Worm (Caenorhabditis elegans) whole organism, L4 larva: ENCODE measurements around the gene C16B8.4.

Source experiments
- F10B5.3 ChIP-seq: sonication (generic microtip); optimal IDR thresholded peaks from 2 replicates; lab custom pipeline; 2016; ENCODE audit warnings: mild to moderate bottlenecking, missing genetic modification characterization, missing compliant biosample characterization
- F49E8.2 ChIP-seq: sonication (generic microtip); optimal IDR thresholded peaks from 2 replicates; lab custom pipeline; 2016; ENCODE audit warnings: missing compliant biosample characterization, mild to moderate bottlenecking, missing genetic modification characterization, borderline replicate concordance
- T20F7.1 ChIP-seq: fragments of 200-800 bp; sonication (Bioruptor generic); optimal IDR thresholded peaks from 2 replicates; lab custom pipeline; 2018; ENCODE audit warnings: mild to moderate bottlenecking, missing genetic modification characterization, missing compliant biosample characterization
- Y5F2A.4 ChIP-seq: fragments of 200-800 bp; sonication (Bioruptor generic); optimal IDR thresholded peaks from 2 replicates; lab custom pipeline; 2018; ENCODE audit warnings: mild to moderate bottlenecking, missing genetic modification characterization, missing compliant biosample characterization
- Y75B8A.6 ChIP-seq: fragments of 200-800 bp; sonication (Bioruptor generic); IDR thresholded peaks from 2 replicates; pipeline ENCODE4 v1.3.6; 2022; ENCODE audit warnings: missing genetic modification reagents, missing genetic modification characterization, missing compliant biosample characterization
- ZK337.2 ChIP-seq: fragments of 200-800 bp; sonication (Bioruptor generic); IDR thresholded peaks from 2 replicates; pipeline ENCODE4 v1.3.6; 2022; ENCODE audit warnings: missing genetic modification reagents, missing genetic modification characterization, missing compliant biosample characterization
- aha-1 ChIP-seq: fragments of 150-350 bp; peaks from one replicate; lab custom pipeline; 2014; ENCODE audit warnings: missing biosample characterization, missing genetic modification characterization
- ama-1 ChIP-seq: fragments of 150-350 bp; optimal IDR thresholded peaks from 2 replicates; lab custom pipeline; 2014; ENCODE audit warnings: inconsistent platforms, mixed read lengths
- attf-4 ChIP-seq: sonication (generic microtip); optimal IDR thresholded peaks from 3 replicates; lab custom pipeline; 2017; ENCODE audit warnings: missing biosample characterization, missing genetic modification characterization
- ceh-20 ChIP-seq: fragments of 200-800 bp; sonication (Bioruptor generic); IDR thresholded peaks from 2 replicates; pipeline ENCODE4 v1.3.6; 2022; ENCODE audit warnings: missing genetic modification reagents, missing genetic modification characterization, missing compliant biosample characterization
- ceh-62 ChIP-seq: sonication (generic microtip); optimal IDR thresholded peaks from 2 replicates; lab custom pipeline; 2017; ENCODE audit warnings: missing biosample characterization, missing genetic modification characterization
- ceh-82 ChIP-seq: sonication (generic microtip); optimal IDR thresholded peaks from 2 replicates; lab custom pipeline; 2017; ENCODE audit warnings: missing biosample characterization, missing genetic modification characterization
- daf-12 ChIP-seq: fragments of 150-350 bp; optimal IDR thresholded peaks from 2 replicates; lab custom pipeline; 2014; ENCODE audit warnings: missing biosample characterization, missing genetic modification reagents, missing genetic modification characterization
- daf-16 ChIP-seq, 3 experiments: sonication (generic microtip); optimal IDR thresholded peaks; 2 replicates each; lab custom pipeline; 2016 to 2017; ENCODE audit warnings: missing genetic modification characterization in 3 of 3, missing genetic modification reagents in 3 of 3, mild to moderate bottlenecking in 2 of 3, missing compliant biosample characterization in 2 of 3, missing biosample characterization in 1 of 3, moderate library complexity in 1 of 3
- dmd-6 ChIP-seq: fragments of 200-800 bp; sonication (Bioruptor generic); IDR thresholded peaks from 2 replicates; pipeline ENCODE4 v1.3.6; 2022; ENCODE audit warnings: missing genetic modification reagents, missing genetic modification characterization, missing compliant biosample characterization
- dmd-8 ChIP-seq: fragments of 200-800 bp; sonication (Bioruptor generic); IDR thresholded peaks from 2 replicates; pipeline ENCODE4 v1.3.6; 2022; ENCODE audit warnings: missing genetic modification characterization, missing compliant biosample characterization
- egl-27 ChIP-seq: sonication (generic microtip); optimal IDR thresholded peaks from 3 replicates; lab custom pipeline; 2017; ENCODE audit warnings: missing biosample characterization, missing genetic modification reagents, missing genetic modification characterization
- fkh-10 ChIP-seq: fragments of 150-350 bp; optimal IDR thresholded peaks from 2 replicates; lab custom pipeline; 2014; ENCODE audit warnings: missing biosample characterization, missing genetic modification reagents, missing genetic modification characterization
- hif-1 ChIP-seq, 2 experiments: sonication (generic microtip); optimal IDR thresholded peaks; 2 replicates each; lab custom pipeline; 2016 to 2017; ENCODE audit warnings: missing compliant biosample characterization in 2 of 2, missing genetic modification characterization in 2 of 2, missing genetic modification reagents in 2 of 2, missing genotype in 2 of 2, mild to moderate bottlenecking in 1 of 2
- hlh-30 ChIP-seq: sonication (generic microtip); optimal IDR thresholded peaks from 2 replicates; lab custom pipeline; 2017; ENCODE audit warnings: antibody characterized with exemption, mild to moderate bottlenecking, missing genetic modification characterization, missing compliant biosample characterization; ENCODE audit not compliant: insufficient read depth
- hmg-1.1 ChIP-seq: fragments of 200-800 bp; sonication (Bioruptor generic); IDR thresholded peaks from 2 replicates; pipeline ENCODE4 v1.3.6; 2022; ENCODE audit warnings: missing genetic modification reagents, missing genetic modification characterization, missing compliant biosample characterization
- jun-1 ChIP-seq: fragments of 150-350 bp; optimal IDR thresholded peaks from 2 replicates; lab custom pipeline; 2014; ENCODE audit warnings: missing biosample characterization, missing genetic modification reagents, missing genetic modification characterization
- lin-13 ChIP-seq: fragments of 150-350 bp; optimal IDR thresholded peaks from 2 replicates; lab custom pipeline; 2014; ENCODE audit warnings: missing biosample characterization, missing genetic modification reagents, missing genetic modification characterization
- lin-15B ChIP-seq: fragments of 150-350 bp; sonication (generic microtip); optimal IDR thresholded peaks from 3 replicates; lab custom pipeline; 2014; ENCODE audit warnings: missing biosample characterization, missing genetic modification characterization
- madf-5 ChIP-seq, 2 experiments: fragments of 200-800 bp; sonication (Bioruptor generic); IDR thresholded peaks; 2 replicates each; pipeline ENCODE4 v1.3.6; 2022; ENCODE audit warnings: missing compliant biosample characterization in 2 of 2, missing genetic modification characterization in 2 of 2
- mdl-1 ChIP-seq, 2 experiments: fragments of 150-350 bp in 1 of 2; sonication (generic microtip) in 1 of 2; optimal IDR thresholded peaks; 2 replicates each; lab custom pipeline; 2014 to 2017; ENCODE audit warnings: missing biosample characterization in 2 of 2, missing genetic modification characterization in 2 of 2
- mes-2 ChIP-seq: sonication (generic microtip); optimal IDR thresholded peaks from 2 replicates; lab custom pipeline; 2016; ENCODE audit warnings: missing genotype, mild to moderate bottlenecking, missing genetic modification characterization, missing compliant biosample characterization; ENCODE audit not compliant: poor library complexity, severe bottlenecking
- mxl-3 ChIP-seq: fragments of 200-800 bp; sonication (Bioruptor generic); optimal IDR thresholded peaks from 2 replicates; lab custom pipeline; 2018; ENCODE audit warnings: mild to moderate bottlenecking, missing genetic modification characterization, missing compliant biosample characterization
- nhr-10 ChIP-seq: fragments of 150-350 bp; optimal IDR thresholded peaks from 2 replicates; lab custom pipeline; 2014; ENCODE audit warnings: missing biosample characterization, missing genetic modification characterization
- nhr-11 ChIP-seq: fragments of 150-350 bp; optimal IDR thresholded peaks from 2 replicates; lab custom pipeline; 2014; ENCODE audit warnings: missing biosample characterization, missing genetic modification characterization
- nhr-111 ChIP-seq: fragments of 200-800 bp; sonication (Bioruptor generic); optimal IDR thresholded peaks from 2 replicates; lab custom pipeline; 2018; ENCODE audit warnings: mild to moderate bottlenecking, missing genetic modification characterization, missing compliant biosample characterization
- nhr-25 ChIP-seq: sonication (generic microtip); optimal IDR thresholded peaks from 2 replicates; lab custom pipeline; 2017; ENCODE audit warnings: missing genetic modification characterization, mild to moderate bottlenecking, missing compliant biosample characterization, antibody characterized with exemption, moderate library complexity, borderline replicate concordance; ENCODE audit not compliant: insufficient read depth
- nhr-28 ChIP-seq: fragments of 150-350 bp; optimal IDR thresholded peaks from 2 replicates; lab custom pipeline; 2014; ENCODE audit warnings: missing biosample characterization, missing genetic modification characterization
- nhr-48 ChIP-seq: sonication (generic microtip); optimal IDR thresholded peaks from 2 replicates; lab custom pipeline; 2016; ENCODE audit warnings: mild to moderate bottlenecking, missing genetic modification characterization, missing compliant biosample characterization
- nhr-76 ChIP-seq: fragments of 150-350 bp; optimal IDR thresholded peaks from 2 replicates; lab custom pipeline; 2014; ENCODE audit warnings: missing biosample characterization, missing genetic modification characterization
- pha-4 ChIP-seq, 2 experiments: fragments of 150-350 bp in 1 of 2; fragments of 200-800 bp in 1 of 2; sonication (Bioruptor generic) in 1 of 2; IDR thresholded peaks in 1 of 2; optimal IDR thresholded peaks in 1 of 2; 2 replicates each; pipeline versions ENCODE4 v1.3.6 to Lab custom; 2014 to 2022; ENCODE audit warnings: missing genetic modification characterization in 2 of 2, missing genetic modification reagents in 2 of 2, missing biosample characterization in 1 of 2, missing compliant biosample characterization in 1 of 2
- php-3 ChIP-seq: fragments of 200-800 bp; sonication (Bioruptor generic); IDR thresholded peaks from 2 replicates; pipeline ENCODE4 v1.3.6; 2022; ENCODE audit warnings: missing genetic modification reagents, missing genetic modification characterization, missing compliant biosample characterization
- rbr-2 ChIP-seq: sonication (generic microtip); optimal IDR thresholded peaks from 2 replicates; lab custom pipeline; 2016; ENCODE audit warnings: missing genotype, missing genetic modification characterization, missing compliant biosample characterization
- saeg-2 ChIP-seq: fragments of 200-800 bp; sonication (Bioruptor generic); IDR thresholded peaks from 2 replicates; pipeline ENCODE4 v1.3.6; 2022; ENCODE audit warnings: missing genetic modification reagents, missing genetic modification characterization, missing compliant biosample characterization
- sdz-12 ChIP-seq: fragments of 200-800 bp; sonication (Bioruptor generic); optimal IDR thresholded peaks from 2 replicates; lab custom pipeline; 2018; ENCODE audit warnings: mild to moderate bottlenecking, missing genetic modification characterization, missing compliant biosample characterization
- snpc-1.2 ChIP-seq: fragments of 200-800 bp; sonication (Bioruptor generic); IDR thresholded peaks from 2 replicates; pipeline ENCODE4 v1.3.6; 2022; ENCODE audit warnings: missing genetic modification reagents, missing genetic modification characterization, missing compliant biosample characterization
- snpc-4 ChIP-seq: fragments of 150-350 bp; optimal IDR thresholded peaks from 2 replicates; lab custom pipeline; 2014; ENCODE audit warnings: missing biosample characterization, missing genetic modification characterization
- unc-39 ChIP-seq: sonication (generic microtip); optimal IDR thresholded peaks from 2 replicates; lab custom pipeline; 2017; ENCODE audit warnings: missing biosample characterization, missing genetic modification characterization
- unc-62 ChIP-seq, 3 experiments: fragments of 150-350 bp in 1 of 3; sonication (generic microtip); optimal IDR thresholded peaks in 2 of 3; peaks in 1 of 3; 1 replicate in 1 of 3; 2 replicates in 2 of 3; lab custom pipeline; 2014 to 2017; ENCODE audit warnings: missing biosample characterization in 3 of 3, missing genetic modification characterization in 3 of 3, missing genetic modification reagents in 3 of 3, missing genotype in 1 of 3
- vab-7 ChIP-seq: fragments of 200-800 bp; sonication (Bioruptor generic); IDR thresholded peaks from 2 replicates; pipeline ENCODE4 v1.3.6; 2022; ENCODE audit warnings: missing genetic modification reagents, missing genetic modification characterization, missing compliant biosample characterization
- zag-1 ChIP-seq: fragments of 150-350 bp; optimal IDR thresholded peaks from 2 replicates; lab custom pipeline; 2014; ENCODE audit warnings: missing biosample characterization, missing genetic modification characterization
- zfp-3 ChIP-seq: fragments of 200-800 bp; sonication (Bioruptor generic); conservative IDR thresholded peaks from 2 replicates; pipeline ENCODE4 v1.3.6; 2022; ENCODE audit warnings: missing genetic modification reagents, missing genetic modification characterization, missing compliant biosample characterization
- zip-2 ChIP-seq: fragments of 150-350 bp; optimal IDR thresholded peaks from 2 replicates; lab custom pipeline; 2014; ENCODE audit warnings: missing biosample characterization, missing genetic modification characterization
- ztf-11 ChIP-seq: fragments of 150-350 bp; optimal IDR thresholded peaks from 2 replicates; lab custom pipeline; 2014; ENCODE audit warnings: missing biosample characterization, missing genetic modification characterization

C16B8.4 gene

ce11 chrX:3969980-3970403, 3.4 kb downstream of the C16B8.4 start (continued):
- peak; percentile 93 for TF ChIP-seq snpc-1.2
- TF ChIP-seq ZK337.2: peak; percentile 77
- TF ChIP-seq ama-1: no peak
- TF ChIP-seq unc-39: no peak
- peak; percentile 18 to 60 for TF ChIP-seq hif-1 (tag; optimal IDR thresholded peaks at IDR 0.05; lab: Kevin White, UChicago)
- TF ChIP-seq ceh-62: no peak
- TF ChIP-seq F49E8.2: peak; percentile 65
- TF ChIP-seq mes-2 (tag; lab: Kevin White, UChicago): peak; percentile 76
- TF ChIP-seq T20F7.1 (GFP tag; lab: Kevin White, UChicago): peak; percentile 15
- peak; percentile 59 for TF ChIP-seq Y5F2A.4 (GFP tag; lab: Kevin White, UChicago)
- TF ChIP-seq hmg-1.1 (GFP tag; lab: Robert Waterston, UW): peak; percentile 94
- peak; percentile 97 for TF ChIP-seq aha-1 (tag; lab: Kevin White, UChicago)
- TF ChIP-seq pha-4 (GFP tag; IDR thresholded peaks at IDR 0.05; lab: Robert Waterston, UW): peak; percentile 88
- no peak for TF ChIP-seq pha-4 (tag; optimal IDR thresholded peaks at IDR 0.05; lab: Kevin White, UChicago)
- TF ChIP-seq daf-12 (tag; lab: Kevin White, UChicago): no peak
- no peak for TF ChIP-seq zag-1
- no peak for TF ChIP-seq nhr-76
- TF ChIP-seq sdz-12 (GFP tag; lab: Kevin White, UChicago): peak; percentile 69
- TF ChIP-seq nhr-48: peak; percentile 66
- TF ChIP-seq ceh-82 (tag; lab: Kevin White, UChicago): no peak
- no peak for TF ChIP-seq fkh-10 (GFP tag; lab: Kevin White, UChicago)
- peak in 1 of 2 experiments; percentile 87 for TF ChIP-seq unc-62 (GFP tag; optimal IDR thresholded peaks at IDR 0.05 in 1 of 2; lab: Kevin White, UChicago)
- TF ChIP-seq unc-62 (tag; optimal IDR thresholded peaks at IDR 0.05; lab: Kevin White, UChicago): no peak
- TF ChIP-seq madf-5 (GFP tag; IDR thresholded peaks at IDR 0.05; lab: Robert Waterston, UW): peak; percentile 85 to 91
- peak; percentile 66; the same call in 1 of the 2 replicates for TF ChIP-seq php-3 (GFP tag; lab: Robert Waterston, UW)
- peak; percentile 66 to 75 for TF ChIP-seq daf-16 (GFP tag; optimal IDR thresholded peaks at IDR 0.05; lab: Kevin White, UChicago)
- peak; percentile 86 for TF ChIP-seq daf-16 (tag; optimal IDR thresholded peaks at IDR 0.05; lab: Kevin White, UChicago)
- TF ChIP-seq Y75B8A.6: 0 out of 2 replicates have a peak, but pooled peaks have one; percentile 74
- TF ChIP-seq nhr-25: peak; percentile 46
- TF ChIP-seq dmd-6: peak; percentile 75
- peak in 1 of 2 experiments; percentile 78 for TF ChIP-seq mdl-1 (tag; optimal IDR thresholded peaks at IDR 0.05; lab: Kevin White, UChicago)
- no peak for TF ChIP-seq egl-27 (tag; lab: Kevin White, UChicago)
- peak; percentile 84 for TF ChIP-seq dmd-8 (GFP tag; lab: Robert Waterston, UW)
- TF ChIP-seq ceh-20 (GFP tag; lab: Robert Waterston, UW): peak; percentile 79
- no peak for TF ChIP-seq nhr-10 (tag; lab: Kevin White, UChicago)
- TF ChIP-seq attf-4 (tag; lab: Kevin White, UChicago): no peak
- TF ChIP-seq nhr-28 (tag; lab: Kevin White, UChicago): peak; percentile 48
- peak; percentile 78; the same call in 1 of the 2 replicates for TF ChIP-seq zfp-3 (GFP tag; lab: Robert Waterston, UW)
- TF ChIP-seq lin-15B (tag; lab: Kevin White, UChicago): no peak
- no peak for TF ChIP-seq ztf-11 (tag; lab: Kevin White, UChicago)
- peak; percentile 15 for TF ChIP-seq lin-13 (GFP tag; lab: Kevin White, UChicago)
- no peak for TF ChIP-seq snpc-4 (tag; lab: Kevin White, UChicago)
- TF ChIP-seq hlh-30 (tag; lab: Kevin White, UChicago): peak; percentile 71
- peak; percentile 9 for TF ChIP-seq zip-2 (tag; lab: Kevin White, UChicago)
- TF ChIP-seq vab-7 (GFP tag; lab: Robert Waterston, UW): peak; percentile 88
- TF ChIP-seq mxl-3 (GFP tag; lab: Kevin White, UChicago): peak; percentile 69
- peak; percentile 82 for TF ChIP-seq saeg-2 (GFP tag; lab: Robert Waterston, UW)
- TF ChIP-seq nhr-11: peak; percentile 72
- TF ChIP-seq nhr-111 (GFP tag; lab: Kevin White, UChicago): peak; percentile 50
- TF ChIP-seq jun-1: no peak
- peak; percentile 83 for TF ChIP-seq rbr-2 (tag; lab: Kevin White, UChicago)
- TF ChIP-seq F10B5.3 (tag; lab: Kevin White, UChicago): no peak
